Worm (Caenorhabditis elegans) whole organism, L4 larva: Measurements from ENCODE around the gene clec-40.

ENCODE experiments used
- F44E2.7 ChIP-seq: fragments of 200-800 bp; sonication (Bioruptor generic); IDR thresholded peaks from 2 replicates; pipeline ENCODE4 v2.1.2; 2022; ENCODE audit warnings: missing genetic modification characterization, missing compliant biosample characterization
- ZK546.5 ChIP-seq, 2 experiments: sonication (generic microtip); optimal IDR thresholded peaks; 2 replicates each; lab custom pipeline; 2017; ENCODE audit warnings: missing biosample characterization in 2 of 2, missing genetic modification characterization in 2 of 2
- egl-27 ChIP-seq: sonication (generic microtip); optimal IDR thresholded peaks from 3 replicates; lab custom pipeline; 2017; ENCODE audit warnings: missing biosample characterization, missing genetic modification reagents, missing genetic modification characterization
- lin-29 ChIP-seq: fragments of 200-800 bp; sonication (Bioruptor generic); IDR thresholded peaks from 2 replicates; pipeline ENCODE4 v1.3.6; 2022; ENCODE audit warnings: missing genetic modification reagents, missing genetic modification characterization, missing compliant biosample characterization
- mdt-29 ChIP-seq: fragments of 200-800 bp; sonication (Bioruptor generic); IDR thresholded peaks from 2 replicates; pipeline ENCODE4 v1.3.6; 2022; ENCODE audit warnings: missing genetic modification reagents, missing genetic modification characterization, missing compliant biosample characterization
- mes-2 ChIP-seq: sonication (generic microtip); optimal IDR thresholded peaks from 2 replicates; lab custom pipeline; 2016; ENCODE audit warnings: missing genotype, mild to moderate bottlenecking, missing genetic modification characterization, missing compliant biosample characterization; ENCODE audit not compliant: poor library complexity, severe bottlenecking
- nhr-76 ChIP-seq: fragments of 150-350 bp; optimal IDR thresholded peaks from 2 replicates; lab custom pipeline; 2014; ENCODE audit warnings: missing biosample characterization, missing genetic modification characterization
- unc-62 ChIP-seq, 3 experiments: fragments of 150-350 bp in 1 of 3; sonication (generic microtip); optimal IDR thresholded peaks in 2 of 3; peaks in 1 of 3; 1 replicate in 1 of 3; 2 replicates in 2 of 3; lab custom pipeline; 2014 to 2017; ENCODE audit warnings: missing biosample characterization in 3 of 3, missing genetic modification characterization in 3 of 3, missing genetic modification reagents in 3 of 3, missing genotype in 1 of 3
- zag-1 ChIP-seq: fragments of 150-350 bp; optimal IDR thresholded peaks from 2 replicates; lab custom pipeline; 2014; ENCODE audit warnings: missing biosample characterization, missing genetic modification characterization

DNA sequence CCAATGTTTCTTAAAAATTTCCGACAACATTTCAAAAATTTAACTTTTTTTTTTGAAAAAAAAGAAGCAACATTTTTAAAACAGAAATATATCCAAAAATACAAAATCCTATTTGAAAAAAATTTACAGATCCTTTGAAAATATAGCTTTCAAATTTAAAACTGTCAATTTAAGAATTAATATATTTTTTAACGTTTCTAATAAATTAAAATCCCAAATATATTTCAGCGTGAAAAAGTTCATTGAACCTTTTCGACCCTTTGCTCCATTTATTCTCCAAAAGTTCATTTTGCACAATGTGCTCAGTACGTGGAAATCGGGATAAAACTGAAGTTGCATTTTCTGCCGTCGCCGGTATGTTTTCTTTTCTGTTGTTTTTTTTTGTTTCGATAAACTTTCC is 8.0 kb downstream of the clec-40 start, which contains the start of gene phy-3:
- TF ChIP-seq mdt-29 (GFP tag; lab: Robert Waterston, UW) (no peak), egl-27 (tag; lab: Kevin White, UChicago) (no peak), mes-2 (no peak), lin-29 (no peak), nhr-76 (tag; lab: Kevin White, UChicago) (no peak), unc-62 (GFP tag; optimal IDR thresholded peaks at IDR 0.05 in 1 of 2; lab: Kevin White, UChicago) (no peak), unc-62 (tag; optimal IDR thresholded peaks at IDR 0.05; lab: Kevin White, UChicago) (no peak), F44E2.7 (no peak), zag-1 (tag; lab: Kevin White, UChicago) (no peak), ZK546.5 (tag; optimal IDR thresholded peaks at IDR 0.05; lab: Kevin White, UChicago) (no peak)
